Fruit fly (Drosophila melanogaster): ENCODE results near the gene CG31650.

The CG31650 gene

DNA sequence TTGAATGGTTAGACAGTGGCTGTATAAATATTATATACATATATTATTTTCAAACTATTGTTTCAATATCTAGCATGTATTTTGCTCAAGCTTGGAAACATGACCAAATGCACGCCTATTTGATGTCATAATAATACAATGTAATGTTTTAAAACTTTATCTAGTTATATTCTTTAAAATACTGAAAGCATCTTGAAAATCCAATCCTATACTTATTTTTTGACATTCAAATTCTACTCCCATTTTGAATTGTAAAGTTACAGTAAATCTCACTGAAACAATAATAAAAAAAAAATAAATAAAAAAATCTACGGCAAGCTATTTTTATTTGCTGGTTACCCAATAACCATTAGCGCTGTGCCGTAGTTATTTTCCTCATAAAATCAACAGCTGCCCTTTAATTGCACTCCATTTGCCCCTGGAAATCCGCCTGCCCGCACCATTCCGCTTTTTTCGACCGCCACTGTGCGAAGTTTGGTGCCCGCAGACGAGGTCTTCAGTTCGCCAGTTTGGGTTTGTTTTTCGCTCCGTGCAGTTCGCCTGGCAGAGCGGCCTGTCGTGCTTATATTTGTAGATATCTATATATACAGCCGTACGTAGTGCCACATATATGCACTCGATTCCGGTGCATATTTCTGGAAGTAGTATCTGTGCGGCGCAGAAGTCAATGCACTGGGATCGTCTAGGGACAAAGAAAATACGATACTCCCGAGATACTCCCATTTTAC lies 544 bp upstream of the CG31650 start:
- TF ChIP-seq CG8478 (optimal IDR thresholded peaks at IDR 0.05) (no peak), CTCF (optimal IDR thresholded peaks at IDR 0.05) (no peak)

DNA sequence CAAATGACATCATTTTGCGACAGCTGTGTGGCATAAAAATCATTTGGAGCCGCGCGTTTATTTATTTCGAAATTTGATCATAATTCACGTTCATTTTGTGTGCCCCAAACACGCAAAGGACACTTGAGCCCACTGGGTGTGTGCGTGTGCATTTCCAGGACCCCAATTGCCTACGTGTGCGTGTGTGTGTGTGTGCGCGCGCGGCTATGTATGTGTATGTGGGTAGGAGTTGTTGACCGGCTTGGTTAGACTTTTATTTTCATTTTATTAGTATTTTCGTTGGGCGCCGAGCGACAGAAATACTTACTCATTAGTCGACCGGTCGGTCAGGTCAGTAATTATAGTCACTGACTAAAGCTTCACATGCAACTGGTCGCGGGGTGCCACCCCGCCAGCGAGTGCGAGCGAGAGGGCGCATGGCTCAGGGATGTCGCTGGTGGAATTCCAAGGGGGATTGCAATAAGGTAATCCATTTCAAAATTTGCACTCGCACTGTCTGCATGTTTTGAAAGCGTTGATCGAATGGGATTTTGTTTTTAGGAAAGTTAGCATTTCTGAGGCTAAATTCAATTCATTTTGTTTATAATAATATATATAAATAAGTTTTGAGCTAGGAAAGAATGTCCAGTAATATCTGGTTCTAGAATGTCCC lies 891 bp downstream of the CG31650 start:
- no peak for TF ChIP-seq CTCF (optimal IDR thresholded peaks at IDR 0.05)
- no peak for TF ChIP-seq CG8478 (optimal IDR thresholded peaks at IDR 0.05)

DNA sequence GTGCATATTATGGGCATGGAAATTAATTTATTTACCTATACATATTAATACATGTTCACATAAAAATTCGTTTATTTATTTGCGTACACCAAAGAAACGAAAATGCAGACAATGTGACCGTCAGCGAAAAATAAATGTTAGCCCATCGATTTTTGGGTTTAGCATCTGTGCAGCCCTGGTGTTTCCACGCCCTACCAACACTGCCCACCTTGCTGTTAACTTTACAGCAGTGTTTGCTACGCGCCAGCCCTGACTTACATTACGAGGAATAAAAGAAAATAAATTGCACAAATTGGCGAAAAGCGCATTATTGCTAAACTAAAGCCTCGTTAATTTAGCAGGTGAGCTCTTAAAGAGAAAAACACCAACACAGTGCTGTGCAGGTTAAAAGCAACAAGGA lies 1.5 kb downstream of the CG31650 start, which contains the start of the genes CG33995, CG44000 and CG44001:
Gene CG33995 (plus strand): TSS at position 228 of the 400 bp plus-strand sequence.
Gene CG44000 (plus strand): TSS at position 228 of the 400 bp plus-strand sequence.
Gene CG44001 (plus strand): TSS at position 228 of the 400 bp plus-strand sequence.
- TF ChIP-seq CG8478 (optimal IDR thresholded peaks at IDR 0.05) (no peak), CTCF (optimal IDR thresholded peaks at IDR 0.05) (peak in 1 of 2 experiments; percentile 23)

DNA sequence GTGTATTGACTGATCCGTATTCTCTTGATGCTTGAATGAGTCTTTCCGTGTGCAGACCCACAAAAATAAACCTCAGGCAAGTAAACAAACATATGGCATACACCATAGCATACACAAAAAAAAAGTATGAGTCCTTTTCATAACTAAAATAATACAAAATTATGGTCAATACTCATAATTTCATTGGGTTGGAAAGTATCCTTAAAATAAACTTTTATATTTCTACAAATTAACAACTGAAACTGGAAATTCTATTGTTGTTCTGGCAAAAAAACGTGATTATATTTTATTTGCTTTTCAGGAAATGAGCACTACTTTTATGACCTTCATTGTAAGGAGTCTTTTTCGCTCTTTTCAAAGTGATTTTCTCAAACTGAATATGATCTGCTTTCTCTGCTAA lies 2.4 kb downstream of the CG31650 start:
- TF ChIP-seq CTCF (optimal IDR thresholded peaks at IDR 0.05) (no peak), CG8478 (optimal IDR thresholded peaks at IDR 0.05) (no peak)

DNA sequence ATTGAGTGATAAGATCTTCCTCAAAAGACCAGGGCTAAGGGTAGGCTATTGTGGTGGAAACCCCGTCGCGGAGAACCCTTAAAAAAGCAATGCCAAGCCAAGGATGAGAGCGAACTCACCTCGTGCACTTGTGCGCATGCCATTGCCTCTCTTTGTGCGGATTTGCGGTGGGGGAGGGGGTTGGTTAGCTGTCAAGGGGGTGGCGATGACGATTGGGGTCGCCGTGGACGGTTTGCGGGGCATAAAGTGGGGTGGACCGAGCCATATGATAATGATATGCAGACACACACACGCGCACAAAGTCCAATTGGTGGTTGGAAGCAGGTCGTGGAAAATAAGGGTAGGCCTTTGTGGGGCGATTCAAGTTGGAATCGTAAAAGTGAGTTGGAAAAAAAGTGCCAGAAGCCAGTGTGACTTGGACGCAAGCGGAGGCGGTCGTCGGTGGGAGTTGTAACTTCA lies 7.1 kb downstream of the CG31650 start, which contains the start of the genes CG14042 and SP555:
Gene CG14042 (plus strand): TSS at position 308 of the 459 bp plus-strand sequence.
Gene SP555 (plus strand): TSS at position 308 of the 459 bp plus-strand sequence.
- TF ChIP-seq CTCF (optimal IDR thresholded peaks at IDR 0.05) (no peak), CG8478 (optimal IDR thresholded peaks at IDR 0.05) (no peak)

DNA sequence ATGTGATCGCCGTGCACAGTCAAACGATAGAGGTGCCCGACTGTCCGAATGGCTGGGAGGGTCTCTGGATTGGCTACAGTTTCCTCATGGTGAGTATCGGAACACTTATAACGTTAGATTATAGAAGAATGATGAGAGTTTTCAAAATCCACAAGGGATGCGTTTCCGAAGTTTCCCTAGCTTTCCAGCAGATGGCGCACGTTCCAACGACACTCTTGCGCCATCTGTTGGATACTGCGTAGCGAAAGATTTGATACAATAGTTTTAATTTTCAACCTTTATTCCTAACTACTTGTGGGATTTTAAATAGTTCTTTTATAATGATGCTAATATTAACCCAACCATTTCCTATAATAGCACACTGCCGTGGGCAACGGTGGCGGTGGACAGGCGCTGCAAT lies 8.4 kb downstream of the CG31650 start:
- TF ChIP-seq CTCF (optimal IDR thresholded peaks at IDR 0.05) (peak; percentile 87 to 88), CG8478 (optimal IDR thresholded peaks at IDR 0.05) (no peak)

DNA sequence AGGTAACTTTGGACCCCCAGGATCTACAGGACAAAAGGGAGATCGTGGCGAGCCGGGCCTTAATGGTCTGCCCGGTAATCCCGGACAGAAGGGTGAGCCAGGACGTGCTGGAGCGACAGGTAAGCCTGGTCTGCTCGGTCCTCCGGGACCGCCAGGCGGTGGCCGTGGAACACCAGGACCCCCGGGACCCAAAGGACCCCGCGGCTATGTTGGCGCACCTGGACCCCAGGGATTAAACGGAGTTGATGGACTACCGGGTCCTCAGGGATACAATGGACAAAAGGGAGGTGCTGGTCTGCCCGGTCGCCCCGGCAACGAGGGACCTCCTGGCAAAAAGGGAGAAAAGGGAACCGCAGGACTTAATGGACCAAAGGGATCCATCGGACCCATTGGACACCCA lies 12.6 kb downstream of the CG31650 start:
- no peak for TF ChIP-seq CG8478 (optimal IDR thresholded peaks at IDR 0.05)
- no peak for TF ChIP-seq CTCF (optimal IDR thresholded peaks at IDR 0.05)

DNA sequence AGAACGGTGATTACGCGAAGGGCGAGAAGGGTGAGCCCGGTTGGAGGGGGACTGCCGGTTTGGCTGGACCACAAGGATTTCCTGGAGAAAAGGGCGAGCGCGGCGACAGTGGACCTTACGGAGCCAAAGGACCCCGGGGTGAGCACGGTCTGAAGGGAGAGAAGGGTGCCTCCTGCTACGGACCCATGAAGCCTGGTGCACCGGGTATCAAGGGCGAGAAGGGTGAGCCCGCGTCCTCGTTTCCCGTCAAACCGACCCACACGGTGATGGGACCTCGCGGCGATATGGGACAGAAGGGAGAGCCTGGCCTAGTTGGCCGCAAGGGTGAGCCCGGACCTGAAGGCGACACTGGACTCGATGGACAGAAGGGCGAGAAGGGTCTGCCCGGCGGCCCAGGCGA lies 13.1 kb downstream of the CG31650 start:
- TF ChIP-seq CG8478 (optimal IDR thresholded peaks at IDR 0.05) (no peak), CTCF (optimal IDR thresholded peaks at IDR 0.05) (no peak)

DNA sequence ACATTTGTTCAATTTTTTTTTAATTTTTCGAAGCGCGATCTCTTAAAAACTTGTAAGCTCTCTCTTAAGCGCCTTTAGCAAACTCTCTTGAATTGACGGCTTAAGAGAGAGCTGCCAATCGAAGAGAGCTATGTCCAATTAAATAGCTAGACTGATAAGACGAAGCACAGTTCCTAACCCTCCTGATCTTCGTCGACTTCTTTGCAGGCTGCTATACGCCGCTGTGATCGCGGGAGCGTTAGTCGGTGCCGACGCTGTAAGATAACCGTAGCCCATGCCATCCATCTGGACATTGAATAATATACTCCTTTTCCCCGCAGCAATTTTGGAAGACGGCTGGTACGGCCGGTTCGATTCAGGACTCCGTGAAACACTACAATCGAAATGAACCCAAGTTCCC lies 14.0 kb downstream of the CG31650 start:
- TF ChIP-seq CTCF (optimal IDR thresholded peaks at IDR 0.05) (no peak), CG8478 (optimal IDR thresholded peaks at IDR 0.05) (no peak)

DNA sequence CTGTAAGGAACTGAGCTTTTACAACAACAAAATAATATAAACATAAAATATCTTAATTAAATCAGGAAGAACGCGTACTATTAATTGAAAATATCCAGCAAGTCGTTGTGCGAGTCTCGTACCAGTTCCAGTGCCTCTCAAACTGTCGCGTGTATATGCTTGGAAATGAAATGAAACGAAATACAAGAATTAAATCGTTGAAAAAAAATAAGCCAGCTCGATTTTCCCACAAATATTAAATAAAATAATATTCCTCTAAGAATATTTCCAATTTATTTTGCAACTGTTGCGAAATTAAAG lies 14.8 kb downstream of the CG31650 start:
- TF ChIP-seq CTCF (optimal IDR thresholded peaks at IDR 0.05) (no peak), CG8478 (optimal IDR thresholded peaks at IDR 0.05) (no peak)

DNA sequence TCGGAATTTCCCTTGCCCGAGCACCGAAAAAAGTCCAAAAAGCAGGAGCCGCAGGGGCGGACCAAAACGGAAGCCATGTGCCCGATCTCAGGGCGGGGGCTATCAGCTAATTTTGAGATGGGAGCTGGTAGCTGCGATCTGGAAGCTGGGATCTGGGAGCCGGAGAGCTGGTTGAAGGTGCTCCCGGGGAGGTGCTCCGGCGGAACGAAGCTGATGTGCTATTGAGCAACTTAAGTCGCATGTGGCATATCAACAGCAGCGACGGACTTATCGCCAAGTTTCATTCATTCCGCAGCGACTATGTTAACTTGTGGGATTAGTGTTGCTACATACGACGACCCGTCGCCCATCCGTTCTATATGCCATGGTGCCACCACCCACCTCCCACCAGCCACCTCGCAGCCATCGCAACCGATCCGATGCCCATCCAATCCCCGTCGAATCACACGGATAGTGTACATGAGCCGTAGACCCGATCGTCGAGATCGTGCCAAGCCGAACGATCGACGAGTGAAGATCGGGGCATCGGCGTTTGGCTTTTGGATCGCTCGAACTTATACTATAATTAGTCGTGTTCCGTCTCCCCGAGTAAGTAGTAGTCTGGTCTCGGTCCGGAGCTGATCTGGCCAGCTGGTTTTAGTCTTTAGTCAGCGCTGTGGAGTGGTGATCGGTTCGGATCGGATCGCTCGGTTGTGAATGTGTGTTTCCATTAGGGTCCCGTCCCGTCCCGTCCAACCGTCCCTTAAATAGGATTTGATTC lies 15.3 kb downstream of the CG31650 start, which contains the start of gene Col4a1:
Gene Col4a1 (plus strand): TSS at position 561 of the 760 bp plus-strand sequence.
- TF ChIP-seq CTCF (optimal IDR thresholded peaks at IDR 0.05), result no peak

DNA sequence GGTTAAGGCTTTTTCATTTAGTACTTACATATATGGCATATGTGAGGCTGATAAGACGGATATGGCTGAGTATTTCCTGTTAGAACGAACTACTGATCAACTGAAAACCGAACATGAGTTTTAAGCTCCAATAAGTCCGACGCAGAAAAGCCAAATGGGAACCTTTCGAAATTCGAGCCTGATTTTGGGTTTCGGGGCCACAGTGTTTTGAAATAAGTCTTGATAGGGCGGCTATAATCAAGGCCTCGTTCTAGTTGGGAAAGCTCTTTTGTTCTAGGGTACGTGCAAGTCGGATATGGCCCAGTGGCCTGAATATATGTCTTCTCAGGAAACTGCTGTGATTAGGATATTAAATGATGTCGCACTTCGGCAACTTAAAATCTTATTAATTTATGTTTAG lies 16.4 kb downstream of the CG31650 start, which contains the start of gene vkg:
Gene vkg (minus strand): TSS at position 101 of the 400 bp plus-strand sequence.
- TF ChIP-seq CG8478 (optimal IDR thresholded peaks at IDR 0.05), result no peak
- no peak for TF ChIP-seq CTCF (optimal IDR thresholded peaks at IDR 0.05)

DNA sequence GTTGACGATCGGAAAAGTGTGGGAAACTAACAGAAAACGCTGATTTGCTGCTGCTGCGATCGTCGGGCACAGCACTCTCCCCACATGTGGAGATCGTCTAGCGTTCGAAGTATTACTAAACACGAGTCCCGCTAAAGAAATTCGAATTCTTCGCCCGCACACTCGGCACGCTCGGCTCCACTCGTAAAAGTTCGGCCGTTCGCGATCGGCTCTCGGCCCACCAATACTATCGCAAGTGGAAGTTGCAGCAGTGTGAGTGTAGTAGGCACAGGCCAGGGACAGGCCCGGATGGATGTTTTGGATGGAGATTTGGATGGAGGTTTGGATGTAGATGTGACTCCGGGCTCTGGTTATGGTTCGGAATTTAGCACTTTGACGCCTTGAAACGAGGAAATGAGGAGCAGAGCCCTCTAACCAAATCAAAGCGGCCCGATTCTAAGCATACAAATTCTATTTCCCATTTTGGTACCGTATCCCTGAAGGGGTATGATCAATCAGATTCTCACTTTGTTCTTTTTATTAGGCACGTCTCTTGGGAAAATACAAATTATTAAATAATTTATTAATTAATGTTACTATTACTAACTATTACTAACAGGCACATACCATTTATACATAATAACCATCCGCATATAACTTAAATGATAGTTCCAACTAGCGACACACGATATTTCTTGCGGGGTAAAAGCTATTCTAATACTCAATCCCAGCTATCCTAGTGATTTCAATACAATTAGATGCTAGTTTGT lies 17.0 kb downstream of the CG31650 start:
- TF ChIP-seq CG8478 (optimal IDR thresholded peaks at IDR 0.05) (no peak), CTCF (optimal IDR thresholded peaks at IDR 0.05) (no peak)

DNA sequence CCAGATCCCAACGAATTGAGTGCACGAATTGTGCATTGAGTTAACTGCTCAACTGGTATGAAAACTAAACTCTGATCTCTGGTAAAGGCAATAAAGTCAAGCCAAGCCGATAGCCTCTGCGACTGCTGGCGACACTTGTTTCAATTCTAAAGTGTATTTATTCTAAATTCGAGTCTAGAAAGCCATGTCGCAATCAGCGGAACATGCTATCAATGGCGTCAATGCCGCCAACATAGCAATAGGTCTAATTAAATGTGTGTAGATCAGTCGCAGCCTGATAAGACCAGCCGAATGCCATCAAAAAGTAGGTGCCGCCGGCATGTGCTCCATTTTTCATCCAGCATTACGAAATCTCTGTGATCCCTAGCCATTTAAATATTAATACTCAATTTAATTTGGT lies 19.0 kb downstream of the CG31650 start:
- TF ChIP-seq CTCF (optimal IDR thresholded peaks at IDR 0.05) (no peak), CG8478 (optimal IDR thresholded peaks at IDR 0.05) (no peak)

DNA sequence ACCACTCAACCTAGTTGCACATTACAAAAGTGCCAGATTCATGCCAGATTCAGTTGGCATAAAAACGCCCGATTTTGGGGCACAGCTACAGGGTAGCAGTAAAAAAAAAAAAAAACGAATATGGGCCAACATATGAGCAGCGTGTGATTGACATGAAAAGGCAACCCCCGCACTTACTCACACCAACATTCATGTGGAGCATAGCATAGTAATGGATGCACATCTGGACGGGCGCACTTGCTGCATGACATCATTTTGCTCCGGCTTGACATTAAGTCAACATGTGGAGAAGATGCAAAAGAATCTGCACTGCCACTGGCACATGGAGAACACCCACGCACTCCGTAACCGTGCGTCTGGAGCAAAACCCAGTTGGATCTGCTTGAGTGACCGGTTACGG lies 21.9 kb downstream of the CG31650 start:
- TF ChIP-seq CG8478 (optimal IDR thresholded peaks at IDR 0.05) (no peak), CTCF (optimal IDR thresholded peaks at IDR 0.05) (no peak)

All from S2 (cell line).